Fruit fly (Drosophila melanogaster): ENCODE data around the gene Hsdl2.

DNA sequence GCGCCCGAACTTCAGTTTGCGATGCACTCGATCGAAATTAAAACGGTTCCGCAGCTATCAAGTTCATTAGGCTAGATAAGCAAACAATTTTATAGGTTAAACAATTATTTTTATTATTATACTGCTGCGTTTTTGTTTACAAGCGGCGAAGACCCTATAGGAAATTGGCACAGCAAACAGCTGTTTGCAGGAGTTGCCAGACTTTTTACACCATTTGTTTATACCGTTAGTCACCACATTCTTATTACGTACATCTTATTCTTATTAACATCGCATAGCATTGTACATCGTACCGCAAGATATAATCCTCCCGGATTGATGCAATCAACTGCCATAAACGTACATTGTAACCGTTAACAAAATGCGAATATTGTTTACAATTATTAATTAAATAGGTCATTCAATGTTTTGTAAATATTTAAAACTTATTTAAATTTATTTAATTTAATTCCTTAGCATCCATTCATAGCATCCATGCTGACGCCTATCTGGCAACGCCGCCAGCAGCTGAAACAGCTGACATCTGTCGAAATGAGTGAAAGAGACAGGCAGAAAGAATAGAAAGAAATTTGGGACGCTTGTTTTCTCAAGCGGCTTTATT, 29.4 kb downstream of the Hsdl2 start, which contains the start of the genes CROT and CG12877:
- TF ChIP-seq CG8478 (optimal IDR thresholded peaks at IDR 0.05) = no peak
- no peak for TF ChIP-seq CTCF (optimal IDR thresholded peaks at IDR 0.05)
